Fruit fly (Drosophila melanogaster) whole organism, embryonic: ENCODE measurements around the gene CG7407.

ENCODE experiments used
- Awh ChIP-seq: fragments of 200-800 bp; sonication (Bioruptor generic); IDR thresholded peaks from 2 replicates; pipeline ENCODE4, ENCODE4 v1.3.6; 2022; ENCODE audit warnings: missing biosample characterization, missing genetic modification characterization
- B-H1 ChIP-seq: fragments of 200-800 bp; sonication (Bioruptor generic); IDR thresholded peaks from 3 replicates; pipeline ENCODE4 v1.3.6; 2022; ENCODE audit warnings: missing biosample characterization, missing genetic modification characterization
- BtbVII ChIP-seq: fragments of 200-800 bp; sonication (Bioruptor generic); optimal IDR thresholded peaks from 3 replicates; lab custom pipeline; 2017; ENCODE audit warnings: missing biosample characterization, mild to moderate bottlenecking, missing genetic modification characterization
- CG10274 ChIP-seq: fragments of 200-800 bp; sonication (Bioruptor generic); optimal IDR thresholded peaks from 3 replicates; lab custom pipeline; 2017; ENCODE audit warnings: missing biosample characterization, mild to moderate bottlenecking, missing genetic modification characterization
- CG11093 ChIP-seq: fragments of 200-800 bp; sonication (Bioruptor generic); IDR thresholded peaks from 3 replicates; pipeline ENCODE4 v1.3.6; 2022; ENCODE audit warnings: missing biosample characterization, missing genetic modification characterization
- CG11696 ChIP-seq: fragments of 200-800 bp; sonication (Bioruptor generic); IDR thresholded peaks from 2 replicates; pipeline ENCODE4 v1.3.6; 2022; ENCODE audit warnings: missing biosample characterization, missing genetic modification characterization
- CG12071 ChIP-seq: fragments of 200-800 bp; sonication (Bioruptor generic); optimal IDR thresholded peaks from 3 replicates; lab custom pipeline; 2018; ENCODE audit warnings: missing biosample characterization, mild to moderate bottlenecking, missing genetic modification characterization
- CG12219 ChIP-seq: fragments of 200-800 bp; sonication (Bioruptor generic); optimal IDR thresholded peaks from 3 replicates; lab custom pipeline; 2018; ENCODE audit warnings: missing biosample characterization, mild to moderate bottlenecking, missing genetic modification characterization
- CG13287 ChIP-seq: fragments of 200-800 bp; sonication (Bioruptor generic); IDR thresholded peaks from 2 replicates; pipeline ENCODE4 v1.3.6; 2022; ENCODE audit warnings: missing biosample characterization, missing genetic modification characterization; ENCODE audit not compliant: partially characterized antibody
- CG14965 ChIP-seq: fragments of 200-800 bp; sonication (Bioruptor generic); optimal IDR thresholded peaks from 2 replicates; lab custom pipeline; 2016; ENCODE audit warnings: missing biosample characterization, missing genetic modification characterization, borderline replicate concordance
- CG15601 ChIP-seq: fragments of 200-800 bp; sonication (Bioruptor generic); optimal IDR thresholded peaks from 3 replicates; lab custom pipeline; 2019; ENCODE audit warnings: missing biosample characterization, mild to moderate bottlenecking, missing genetic modification characterization, moderate library complexity
- CG17912 ChIP-seq: fragments of 200-800 bp; sonication (Bioruptor generic); optimal IDR thresholded peaks from 2 replicates; lab custom pipeline; 2018; ENCODE audit warnings: missing biosample characterization, mild to moderate bottlenecking, missing genetic modification characterization
- CG18619 ChIP-seq: fragments of 200-800 bp; sonication (Bioruptor generic); optimal IDR thresholded peaks from 3 replicates; lab custom pipeline; 2017; ENCODE audit warnings: missing biosample characterization, mild to moderate bottlenecking, missing genetic modification characterization
- CG31365 ChIP-seq: fragments of 200-800 bp; sonication (Bioruptor generic); optimal IDR thresholded peaks from 2 replicates; lab custom pipeline; 2018; ENCODE audit warnings: missing biosample characterization, mild to moderate bottlenecking, missing genetic modification characterization
- CG3163 ChIP-seq: fragments of 200-800 bp; sonication (Bioruptor generic); optimal IDR thresholded peaks from 3 replicates; lab custom pipeline; 2016; ENCODE audit warnings: missing biosample characterization, missing genetic modification characterization
- CG32532 ChIP-seq: fragments of 200-800 bp; sonication (Bioruptor generic); IDR thresholded peaks from 2 replicates; pipeline ENCODE4 v1.3.6; 2022; ENCODE audit warnings: missing biosample characterization, missing genetic modification characterization
- CG32767 ChIP-seq: fragments of 200-800 bp; sonication (Bioruptor generic); IDR thresholded peaks from 2 replicates; pipeline ENCODE4 v1.3.6; 2022; ENCODE audit warnings: missing biosample characterization, missing genetic modification characterization
- CG3281 ChIP-seq: fragments of 200-800 bp; sonication (Bioruptor generic); optimal IDR thresholded peaks from 3 replicates; lab custom pipeline; 2017; ENCODE audit warnings: missing biosample characterization, mild to moderate bottlenecking, missing genetic modification characterization
- CG34422 ChIP-seq: fragments of 200-800 bp; sonication (Bioruptor generic); IDR thresholded peaks from 3 replicates; pipeline ENCODE4 v1.3.6; 2022; ENCODE audit warnings: missing biosample characterization, missing genetic modification characterization
- CG4730 ChIP-seq: fragments of 200-800 bp; sonication (Bioruptor generic); IDR thresholded peaks from 2 replicates; pipeline ENCODE4 v1.3.6; 2022; ENCODE audit warnings: missing biosample characterization, missing genetic modification characterization
- CG7556 ChIP-seq: fragments of 200-800 bp; sonication (Bioruptor generic); optimal IDR thresholded peaks from 2 replicates; lab custom pipeline; 2017; ENCODE audit warnings: missing biosample characterization, mild to moderate bottlenecking, missing genetic modification characterization
- CG8388 ChIP-seq: fragments of 200-800 bp; sonication (Bioruptor generic); optimal IDR thresholded peaks from 2 replicates; lab custom pipeline; 2019; ENCODE audit warnings: missing biosample characterization, mild to moderate bottlenecking, missing genetic modification characterization, moderate library complexity
- CG9727 ChIP-seq: fragments of 200-800 bp; sonication (Bioruptor generic); optimal IDR thresholded peaks from 3 replicates; lab custom pipeline; 2017; ENCODE audit warnings: missing biosample characterization, mild to moderate bottlenecking, missing genetic modification characterization
- CG9876 ChIP-seq: fragments of 200-800 bp; sonication (Bioruptor generic); optimal IDR thresholded peaks from 2 replicates; lab custom pipeline; 2016; ENCODE audit warnings: missing biosample characterization, missing genetic modification characterization
- Camta ChIP-seq: fragments of 200-800 bp; sonication (Bioruptor generic); optimal IDR thresholded peaks from 2 replicates; lab custom pipeline; 2016; ENCODE audit warnings: missing biosample characterization, missing genetic modification characterization
- Dip2 ChIP-seq: fragments of 200-800 bp; sonication (Bioruptor generic); IDR thresholded peaks from 2 replicates; pipeline ENCODE4 v1.3.6; 2022; ENCODE audit warnings: missing biosample characterization, missing genetic modification characterization
- ERR ChIP-seq: fragments of 200-800 bp; sonication (Bioruptor generic); optimal IDR thresholded peaks from 2 replicates; lab custom pipeline; 2016; ENCODE audit warnings: missing biosample characterization, missing genetic modification characterization
- HLH54F ChIP-seq: fragments of 200-800 bp; sonication (Bioruptor generic); optimal IDR thresholded peaks from 3 replicates; lab custom pipeline; 2016; ENCODE audit warnings: missing biosample characterization, missing genetic modification characterization
- Jarid2 ChIP-seq: fragments of 200-800 bp; sonication (Bioruptor generic); optimal IDR thresholded peaks from 3 replicates; lab custom pipeline; 2017; ENCODE audit warnings: mild to moderate bottlenecking, missing biosample characterization, missing genetic modification reagents, missing genetic modification characterization
- Opbp ChIP-seq: fragments of 200-800 bp; sonication (Bioruptor generic); IDR thresholded peaks from 3 replicates; pipeline ENCODE4 v1.3.6; 2022; ENCODE audit warnings: missing biosample characterization, missing genetic modification characterization; ENCODE audit not compliant: partially characterized antibody
- Ptx1 ChIP-seq: fragments of 200-800 bp; sonication (Bioruptor generic); IDR thresholded peaks from 2 replicates; pipeline ENCODE4 v1.3.6; 2022; ENCODE audit warnings: missing biosample characterization, missing genetic modification characterization
- Sox102F ChIP-seq: fragments of 200-800 bp; sonication (Bioruptor generic); optimal IDR thresholded peaks from 2 replicates; lab custom pipeline; 2018; ENCODE audit warnings: missing biosample characterization, mild to moderate bottlenecking, missing genetic modification characterization, moderate library complexity
- aop ChIP-seq: fragments of 200-800 bp; sonication (Bioruptor generic); IDR thresholded peaks from 2 replicates; pipeline ENCODE4 v1.3.6; 2022; ENCODE audit warnings: missing biosample characterization, missing genetic modification characterization
- da ChIP-seq: fragments of 200-800 bp; sonication (Bioruptor generic); optimal IDR thresholded peaks from 2 replicates; lab custom pipeline; 2016; ENCODE audit warnings: missing biosample characterization, missing genetic modification characterization
- en ChIP-seq: fragments of 200-800 bp; sonication (Bioruptor generic); optimal IDR thresholded peaks from 2 replicates; lab custom pipeline; 2016; ENCODE audit warnings: missing biosample characterization, missing genetic modification characterization
- eyg ChIP-seq: fragments of 200-800 bp; sonication (Bioruptor generic); optimal IDR thresholded peaks from 3 replicates; lab custom pipeline; 2016; ENCODE audit warnings: missing biosample characterization, missing genetic modification characterization
- gcm ChIP-seq: fragments of 200-800 bp; sonication (Bioruptor generic); optimal IDR thresholded peaks from 2 replicates; lab custom pipeline; 2019; ENCODE audit warnings: missing biosample characterization, mild to moderate bottlenecking, missing genetic modification characterization, moderate library complexity
- grau ChIP-seq: fragments of 200-800 bp; optimal IDR thresholded peaks from 3 replicates; lab custom pipeline; 2019; ENCODE audit warnings: missing biosample characterization, mild to moderate bottlenecking, missing genetic modification characterization, moderate library complexity
- gro ChIP-seq: fragments of 200-800 bp; sonication (Bioruptor generic); optimal IDR thresholded peaks from 2 replicates; lab custom pipeline; 2016; ENCODE audit warnings: missing biosample characterization, missing genetic modification characterization
- klu ChIP-seq: fragments of 200-800 bp; sonication (Bioruptor generic); IDR thresholded peaks from 2 replicates; pipeline ENCODE4 v1.3.6; 2022; ENCODE audit warnings: missing biosample characterization, missing genetic modification characterization
- lbe ChIP-seq: fragments of 200-800 bp; sonication (Bioruptor generic); optimal IDR thresholded peaks from 2 replicates; lab custom pipeline; 2016; ENCODE audit warnings: missing biosample characterization, mild to moderate bottlenecking, missing genetic modification characterization
- nom ChIP-seq: fragments of 200-800 bp; sonication (Bioruptor generic); optimal IDR thresholded peaks from 2 replicates; lab custom pipeline; 2017; ENCODE audit warnings: missing biosample characterization, missing genetic modification characterization, mild to moderate bottlenecking, moderate library complexity, missing genetic modification reagents
- org-1 ChIP-seq: fragments of 200-800 bp; sonication (Bioruptor generic); optimal IDR thresholded peaks from 2 replicates; lab custom pipeline; 2017; ENCODE audit warnings: missing biosample characterization, missing genetic modification characterization
- pnt ChIP-seq: fragments of 200-800 bp; sonication (Bioruptor generic); optimal IDR thresholded peaks from 3 replicates; lab custom pipeline; 2016; ENCODE audit warnings: missing biosample characterization, missing genetic modification characterization
- psq ChIP-seq: fragments of 200-800 bp; sonication (Bioruptor generic); optimal IDR thresholded peaks from 2 replicates; lab custom pipeline; 2017; ENCODE audit warnings: missing biosample characterization, missing genetic modification characterization
- ranshi ChIP-seq: fragments of 200-800 bp; sonication (Bioruptor generic); IDR thresholded peaks from 2 replicates; pipeline ENCODE4 v1.3.6; 2022; ENCODE audit warnings: missing biosample characterization, missing genetic modification characterization
- ro ChIP-seq: fragments of 200-800 bp; sonication (Bioruptor generic); IDR thresholded peaks from 2 replicates; pipeline ENCODE4 v1.3.6; 2022; ENCODE audit warnings: missing biosample characterization, missing genetic modification characterization
- ssp ChIP-seq: fragments of 200-800 bp; sonication (Bioruptor generic); IDR thresholded peaks from 2 replicates; pipeline ENCODE4 v1.3.6; 2022; ENCODE audit warnings: missing biosample characterization, missing genetic modification characterization
- tap ChIP-seq: fragments of 200-800 bp; optimal IDR thresholded peaks from 3 replicates; lab custom pipeline; 2019; ENCODE audit warnings: missing biosample characterization, mild to moderate bottlenecking, missing genetic modification characterization, moderate library complexity
- wek ChIP-seq: fragments of 200-800 bp; sonication (Bioruptor generic); optimal IDR thresholded peaks from 3 replicates; lab custom pipeline; 2018; ENCODE audit warnings: missing biosample characterization, mild to moderate bottlenecking, missing genetic modification characterization, moderate library complexity
- zfh1 ChIP-seq: fragments of 200-800 bp; sonication (Bioruptor generic); IDR thresholded peaks from 3 replicates; pipeline ENCODE4 v1.3.6; 2022; ENCODE audit warnings: missing biosample characterization, missing genetic modification characterization

The CG7407 gene

DNA sequence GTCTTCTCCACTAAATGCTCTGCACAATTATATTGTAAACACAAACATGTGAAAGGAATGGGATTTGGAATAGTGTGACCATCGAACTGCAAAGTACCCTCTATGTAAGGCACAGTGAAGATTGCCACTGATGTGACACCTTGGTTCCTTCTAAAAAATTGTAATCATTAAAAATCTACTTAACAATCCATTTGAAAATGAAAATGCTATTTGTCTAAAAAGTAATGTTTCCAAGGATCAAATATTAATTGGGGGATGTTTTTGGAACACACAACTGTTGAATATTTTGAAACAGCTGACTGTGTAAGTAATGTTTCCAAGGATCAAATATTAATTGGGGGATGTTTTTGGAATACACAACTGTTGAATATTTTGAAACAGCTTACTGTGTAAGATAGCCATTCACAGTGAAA lies 4.9 kb downstream of the CG7407 start, which contains the start of gene CG32448 (continued):
- TF ChIP-seq CG11093 (GFP tag; lab: Robert Waterston, UW) (peak; percentile 67), ranshi (GFP tag; lab: Robert Waterston, UW) (peak; percentile 71), CG14965 (no peak), Ptx1 (peak; percentile 79), CG8388 (GFP tag; lab: Kevin White, UChicago) (peak; percentile 81), ERR (GFP tag; lab: Kevin White, UChicago) (peak; percentile 16), wek (GFP tag; lab: Kevin White, UChicago) (peak; percentile 99), BtbVII (GFP tag; lab: Kevin White, UChicago) (no peak), eyg (GFP tag; lab: Kevin White, UChicago) (no peak), CG32532 (GFP tag; lab: Robert Waterston, UW) (peak; percentile 76), Opbp (no peak), CG18619 (peak; percentile 33), CG12219 (GFP tag; lab: Kevin White, UChicago) (peak; percentile 21), CG4730 (0 out of 2 replicates have a peak, but pooled peaks have one; percentile 16), klu (GFP tag; lab: Robert Waterston, UW) (no peak), ssp (GFP tag; lab: Robert Waterston, UW) (peak; percentile 74), Awh (peak; percentile 51; the same call in 1 of the 2 replicates), CG7556 (GFP tag; lab: Kevin White, UChicago) (peak; percentile 28), CG15601 (tag; lab: Kevin White, UChicago) (peak; percentile 11), org-1 (GFP tag; lab: Kevin White, UChicago) (no peak), Jarid2 (GFP tag; lab: Kevin White, UChicago) (no peak), CG12071 (GFP tag; lab: Kevin White, UChicago) (peak; percentile 24), gcm (GFP tag; lab: Kevin White, UChicago) (peak; percentile 5), CG9727 (GFP tag; lab: Kevin White, UChicago) (peak; percentile 57), Sox102F (GFP tag; lab: Kevin White, UChicago) (peak; percentile 54), CG9876 (peak; percentile 37), ro (GFP tag; lab: Robert Waterston, UW) (no peak), psq (GFP tag; lab: Kevin White, UChicago) (peak; percentile 0), nom (GFP tag; lab: Kevin White, UChicago) (peak; percentile 6), CG31365 (tag; lab: Kevin White, UChicago) (no peak), pnt (GFP tag; lab: Kevin White, UChicago) (peak; percentile 54), CG32767 (GFP tag; lab: Robert Waterston, UW) (peak; percentile 51; the same call in 1 of the 2 replicates), Camta (GFP tag; lab: Kevin White, UChicago) (no peak), CG11696 (GFP tag; lab: Robert Waterston, UW) (peak; percentile 50; the same call in 1 of the 2 replicates), CG13287 (GFP tag; lab: Robert Waterston, UW) (peak; percentile 19; the same call in 1 of the 2 replicates), CG3281 (GFP tag; lab: Kevin White, UChicago) (peak; percentile 38), aop (GFP tag; lab: Robert Waterston, UW) (0 out of 2 replicates have a peak, but pooled peaks have one; percentile 30), zfh1 (GFP tag; lab: Robert Waterston, UW) (peak; percentile 81), CG17912 (GFP tag; lab: Kevin White, UChicago) (no peak), CG10274 (no peak), lbe (GFP tag; lab: Kevin White, UChicago) (peak; percentile 3), B-H1 (peak; percentile 60; the same call in 2 of the 3 replicates), Dip2 (GFP tag; lab: Robert Waterston, UW) (no peak), da (GFP tag; lab: Kevin White, UChicago) (no peak), grau (peak; percentile 98), HLH54F (GFP tag; lab: Kevin White, UChicago) (peak; percentile 75), CG34422 (peak; percentile 83), gro (no peak), en (peak; percentile 47), tap (tag; lab: Kevin White, UChicago) (no peak), CG3163 (peak; percentile 14)
